Fruit fly (Drosophila melanogaster): ENCODE results near the gene Esp.

The Esp gene

dm6 chr3R:24862574-24863089 is 20.9 kb downstream of the Esp start, which contains the start of gene CG7016:
Gene CG7016 (plus strand): TSS chr3R:24862931.
- no peak for TF ChIP-seq toe (GFP tag; optimal IDR thresholded peaks at IDR 0.05)
- TF ChIP-seq CG7101 (tag; optimal IDR thresholded peaks at IDR 0.05): no peak
- no peak for TF ChIP-seq cnc (optimal IDR thresholded peaks at IDR 0.05)
- no peak for TF ChIP-seq tj (GFP tag; optimal IDR thresholded peaks at IDR 0.05)
- TF ChIP-seq CG14711 (tag; optimal IDR thresholded peaks at IDR 0.05): no peak
- no peak for TF ChIP-seq pad (GFP tag; optimal IDR thresholded peaks at IDR 0.05)
- TF ChIP-seq bab1 (GFP tag; optimal IDR thresholded peaks at IDR 0.05): no peak
- no peak for TF ChIP-seq Hr96 (GFP tag; optimal IDR thresholded peaks at IDR 0.05)
- TF ChIP-seq CG1620 (GFP tag; optimal IDR thresholded peaks at IDR 0.05): no peak
- no peak for TF ChIP-seq ovo (GFP tag; optimal IDR thresholded peaks at IDR 0.05)
- TF ChIP-seq CG5204 (GFP tag; optimal IDR thresholded peaks at IDR 0.05): no peak
- no peak for TF ChIP-seq cic (GFP tag; optimal IDR thresholded peaks at IDR 0.05)
- TF ChIP-seq CG33017 (tag; optimal IDR thresholded peaks at IDR 0.05): no peak

dm6 chr3R:24863894-24864293 is 22.2 kb downstream of the Esp start:
- TF ChIP-seq ovo (GFP tag; optimal IDR thresholded peaks at IDR 0.05) (no peak), CG1620 (GFP tag; optimal IDR thresholded peaks at IDR 0.05) (no peak), tj (GFP tag; optimal IDR thresholded peaks at IDR 0.05) (no peak), CG11617 (GFP tag; optimal IDR thresholded peaks at IDR 0.05) (no peak), CG7045 (GFP tag; optimal IDR thresholded peaks at IDR 0.05) (no peak), CG33017 (tag; optimal IDR thresholded peaks at IDR 0.05) (no peak), bab1 (GFP tag; optimal IDR thresholded peaks at IDR 0.05) (no peak), Crg-1 (GFP tag; optimal IDR thresholded peaks at IDR 0.05) (no peak), CG12768 (GFP tag; optimal IDR thresholded peaks at IDR 0.05) (no peak), kay (GFP tag; ENCODE audit: borderline replicate concordance) (no peak), cic (GFP tag; optimal IDR thresholded peaks at IDR 0.05) (no peak), Clk (GFP tag; optimal IDR thresholded peaks at IDR 0.05) (no peak), Mnt (GFP tag; optimal IDR thresholded peaks at IDR 0.05) (no peak), toe (GFP tag; optimal IDR thresholded peaks at IDR 0.05) (no peak), pad (GFP tag; optimal IDR thresholded peaks at IDR 0.05) (no peak), Hr96 (GFP tag; optimal IDR thresholded peaks at IDR 0.05) (no peak), CG14711 (tag; optimal IDR thresholded peaks at IDR 0.05) (no peak), cnc (optimal IDR thresholded peaks at IDR 0.05) (no peak), CG7101 (tag; optimal IDR thresholded peaks at IDR 0.05) (no peak)

- TF ChIP-seq bab1 (GFP tag; optimal IDR thresholded peaks at IDR 0.05) (no peak), Mnt (GFP tag; optimal IDR thresholded peaks at IDR 0.05) (peak; percentile 50), toe (GFP tag; optimal IDR thresholded peaks at IDR 0.05) (no peak), tj (GFP tag; optimal IDR thresholded peaks at IDR 0.05) (peak; percentile 27), CG7045 (GFP tag; optimal IDR thresholded peaks at IDR 0.05) (no peak), CG11617 (GFP tag; optimal IDR thresholded peaks at IDR 0.05) (peak; percentile 6), Clk (GFP tag; optimal IDR thresholded peaks at IDR 0.05) (no peak), CG14711 (tag; optimal IDR thresholded peaks at IDR 0.05) (peak; percentile 32), CG1620 (GFP tag; optimal IDR thresholded peaks at IDR 0.05) (no peak), CG33017 (tag; optimal IDR thresholded peaks at IDR 0.05) (peak; percentile 70), Crg-1 (GFP tag; optimal IDR thresholded peaks at IDR 0.05) (no peak), CG7101 (tag; optimal IDR thresholded peaks at IDR 0.05) (peak; percentile 65), CG5204 (GFP tag; optimal IDR thresholded peaks at IDR 0.05) (no peak), Hr96 (GFP tag; optimal IDR thresholded peaks at IDR 0.05) (no peak), ovo (GFP tag; optimal IDR thresholded peaks at IDR 0.05) (no peak), kay (GFP tag; ENCODE audit: borderline replicate concordance) (no peak), cic (GFP tag; optimal IDR thresholded peaks at IDR 0.05) (peak; percentile 68), cnc (optimal IDR thresholded peaks at IDR 0.05) (no peak), CG12768 (GFP tag; optimal IDR thresholded peaks at IDR 0.05) (peak; percentile 16), pad (GFP tag; optimal IDR thresholded peaks at IDR 0.05) (no peak)
Measured at dm6 chr3R:24864719-24865400, 23.1 kb downstream of the Esp start, which contains the start of the genes Srg1 and Elal. Gene Srg1 (minus strand): TSS chr3R:24864732. Gene Elal (plus strand): TSS chr3R:24865350.

- TF ChIP-seq CG33017 (tag; optimal IDR thresholded peaks at IDR 0.05) (no peak), Mnt (GFP tag; optimal IDR thresholded peaks at IDR 0.05) (no peak), bab1 (GFP tag; optimal IDR thresholded peaks at IDR 0.05) (no peak), Hr96 (GFP tag; optimal IDR thresholded peaks at IDR 0.05) (no peak)
Measured at dm6 chr3R:24866976-24867375, 25.2 kb downstream of the Esp start.

- no peak for TF ChIP-seq cic (GFP tag; optimal IDR thresholded peaks at IDR 0.05)
- no peak for TF ChIP-seq Clk (GFP tag; optimal IDR thresholded peaks at IDR 0.05)
- TF ChIP-seq cnc (optimal IDR thresholded peaks at IDR 0.05): no peak
- TF ChIP-seq CG1620 (GFP tag; optimal IDR thresholded peaks at IDR 0.05): no peak
- TF ChIP-seq pad (GFP tag; optimal IDR thresholded peaks at IDR 0.05): no peak
- TF ChIP-seq CG5204 (GFP tag; optimal IDR thresholded peaks at IDR 0.05): no peak
- TF ChIP-seq Mnt (GFP tag; optimal IDR thresholded peaks at IDR 0.05): no peak
- TF ChIP-seq CG14711 (tag; optimal IDR thresholded peaks at IDR 0.05): no peak
- no peak for TF ChIP-seq tj (GFP tag; optimal IDR thresholded peaks at IDR 0.05)
- no peak for TF ChIP-seq CG12768 (GFP tag; optimal IDR thresholded peaks at IDR 0.05)
- no peak for TF ChIP-seq CG7101 (tag; optimal IDR thresholded peaks at IDR 0.05)
- TF ChIP-seq Hr96 (GFP tag; optimal IDR thresholded peaks at IDR 0.05): no peak
- no peak for TF ChIP-seq ovo (GFP tag; optimal IDR thresholded peaks at IDR 0.05)
- TF ChIP-seq CG7045 (GFP tag; optimal IDR thresholded peaks at IDR 0.05): no peak
- no peak for TF ChIP-seq Crg-1 (GFP tag; optimal IDR thresholded peaks at IDR 0.05)
Measured at dm6 chr3R:24867956-24868355, 26.2 kb downstream of the Esp start.
